Fruit fly (Drosophila melanogaster): Measurements from ENCODE around the gene Cbl.

DNA sequence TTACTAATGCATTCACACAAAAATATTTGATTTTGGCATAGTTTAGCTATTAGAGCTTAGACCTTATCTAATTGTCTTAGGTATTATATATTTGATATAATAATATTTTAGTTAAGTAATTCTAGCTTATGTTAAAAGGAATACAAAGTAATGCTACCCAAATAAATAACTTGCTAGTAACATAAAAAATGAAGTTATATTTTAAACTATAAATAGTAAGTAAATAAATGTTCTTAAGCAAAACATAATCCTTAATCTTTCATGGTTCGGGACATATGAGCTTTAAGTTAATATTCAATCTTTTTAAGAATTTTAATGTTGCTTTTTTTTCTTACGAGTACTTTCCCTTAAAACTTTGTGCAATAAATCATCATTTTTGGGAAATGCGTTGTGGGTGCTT is 1.6 kb upstream of the Cbl start:
- TF ChIP-seq usp (GFP tag; optimal IDR thresholded peaks at IDR 0.05) (no peak), lola (GFP tag; optimal IDR thresholded peaks at IDR 0.05) (no peak), CG9705 (GFP tag; optimal IDR thresholded peaks at IDR 0.05) (no peak), ey (GFP tag; optimal IDR thresholded peaks at IDR 0.05) (no peak), Vsx2 (GFP tag; optimal IDR thresholded peaks at IDR 0.05; ENCODE audit: partially characterized antibody) (no peak)
